Worm (Caenorhabditis elegans): ENCODE measurements around the gene C34B4.3.

DNA sequence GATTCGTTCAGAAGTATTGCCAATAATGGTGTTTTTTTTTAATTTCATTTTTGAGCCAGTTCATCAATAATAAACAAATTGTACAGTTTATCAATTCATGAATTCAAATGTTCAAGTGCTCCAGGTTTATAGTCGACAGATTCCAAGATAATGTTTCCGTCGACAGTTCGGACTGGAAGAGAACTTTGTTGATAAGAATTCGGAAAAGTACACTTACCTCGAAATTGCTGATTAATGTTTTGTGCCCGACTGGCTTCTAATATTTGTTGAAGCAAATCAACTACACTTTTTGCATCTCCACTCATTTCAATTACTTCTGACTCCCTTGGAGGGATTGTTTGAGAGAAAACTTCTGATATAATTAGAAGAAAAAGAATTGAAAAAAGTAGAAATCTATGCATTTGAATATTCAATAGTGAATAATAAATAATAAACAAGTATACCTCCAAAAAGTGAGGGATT lies 21.8 kb downstream of the C34B4.3 start, which contains the start of gene W07G4.8:
- TF ChIP-seq ref-1 (GFP tag; conservative IDR thresholded peaks at IDR 0.05): no peak
- TF ChIP-seq flt-1 (GFP tag; IDR thresholded peaks at IDR 0.05): no peak
- no peak for TF ChIP-seq T22C8.4 (GFP tag; IDR thresholded peaks at IDR 0.05)

All from whole organism, midembryonic.